Fruit fly (Drosophila melanogaster) whole organism, wandering third instar larva: Measurements from ENCODE around the gene CG43218.

Experiments used
- Abd-B ChIP-seq: fragments of >200 bp; optimal IDR thresholded peaks from 2 replicates; lab custom pipeline; 2017; ENCODE audit warnings: missing biosample characterization, missing genetic modification characterization
- CrebA ChIP-seq: fragments of 200-800 bp; sonication (Bioruptor generic); optimal IDR thresholded peaks from 2 replicates; lab custom pipeline; 2016; ENCODE audit warnings: missing biosample characterization, mild to moderate bottlenecking, missing genetic modification characterization, borderline replicate concordance
- Dfd ChIP-seq: fragments of >200 bp; optimal IDR thresholded peaks from 2 replicates; lab custom pipeline; 2017; ENCODE audit warnings: missing biosample characterization, missing genetic modification characterization
- HLH106 ChIP-seq: fragments of 200-800 bp; optimal IDR thresholded peaks from 3 replicates; lab custom pipeline; 2019; ENCODE audit warnings: missing biosample characterization, mild to moderate bottlenecking, missing genetic modification characterization, moderate library complexity
- Jra ChIP-seq: sonication (Bioruptor generic); optimal IDR thresholded peaks from 2 replicates; lab custom pipeline; 2016; ENCODE audit warnings: missing biosample characterization, missing genetic modification characterization
- Myc ChIP-seq: fragments of >200 bp; optimal IDR thresholded peaks from 2 replicates; lab custom pipeline; 2017
- Sp1 ChIP-seq: fragments of 200-800 bp; sonication (Bioruptor generic); optimal IDR thresholded peaks from 3 replicates; lab custom pipeline; 2019; ENCODE audit warnings: missing biosample characterization, mild to moderate bottlenecking, missing genetic modification characterization, moderate library complexity
- dsf ChIP-seq: sonication (Bioruptor generic); optimal IDR thresholded peaks from 2 replicates; lab custom pipeline; 2016; ENCODE audit warnings: missing biosample characterization, missing genetic modification characterization, borderline replicate concordance
- fru ChIP-seq: fragments of 200-800 bp; sonication (Bioruptor generic); optimal IDR thresholded peaks from 3 replicates; lab custom pipeline; 2016; ENCODE audit warnings: missing biosample characterization, mild to moderate bottlenecking, missing genetic modification characterization
- jim ChIP-seq: fragments of 175-275, 200-325 bp; sonication (Bioruptor generic); optimal IDR thresholded peaks from 2 replicates; lab custom pipeline; 2016; ENCODE audit warnings: missing biosample characterization, mild to moderate bottlenecking, missing genetic modification characterization
- lola ChIP-seq: fragments of >200 bp; optimal IDR thresholded peaks from 2 replicates; lab custom pipeline; 2017; ENCODE audit warnings: missing biosample characterization, missing genetic modification characterization
- pan ChIP-seq: fragments of >200 bp; optimal IDR thresholded peaks from 2 replicates; lab custom pipeline; 2017
- psq ChIP-seq: fragments of 200-800 bp; sonication (Bioruptor generic); optimal IDR thresholded peaks from 3 replicates; lab custom pipeline; 2017; ENCODE audit warnings: missing biosample characterization, mild to moderate bottlenecking, missing genetic modification characterization, moderate library complexity
- usp ChIP-seq: fragments of >200 bp; optimal IDR thresholded peaks from 2 replicates; lab custom pipeline; 2017; ENCODE audit warnings: missing biosample characterization, missing genetic modification characterization

- no peak for TF ChIP-seq lola
- TF ChIP-seq CrebA (GFP tag; lab: Kevin White, UChicago) = no peak
- TF ChIP-seq pan = no peak
- no peak for TF ChIP-seq Sp1 (GFP tag; lab: Kevin White, UChicago)
- no peak for TF ChIP-seq psq (GFP tag; lab: Kevin White, UChicago)
- TF ChIP-seq jim (GFP tag; lab: Kevin White, UChicago) = no peak
- no peak for TF ChIP-seq fru (GFP tag; lab: Kevin White, UChicago)
- TF ChIP-seq Abd-B (GFP tag; lab: Kevin White, UChicago) = no peak
- TF ChIP-seq Dfd (GFP tag; lab: Kevin White, UChicago) = no peak
- no peak for TF ChIP-seq HLH106 (tag; lab: Kevin White, UChicago)
- no peak for TF ChIP-seq usp (GFP tag; lab: Kevin White, UChicago)
- TF ChIP-seq Myc (lab: Kevin White, UChicago) = no peak
- no peak for TF ChIP-seq Jra
- no peak for TF ChIP-seq dsf (GFP tag; lab: Kevin White, UChicago)
Observed at dm6 chr3L:21243417-21243816, 14.4 kb upstream of the CG43218 start.
